Fruit fly (Drosophila melanogaster): ENCODE data around the gene CG9921.

Gene CG9921

DNA sequence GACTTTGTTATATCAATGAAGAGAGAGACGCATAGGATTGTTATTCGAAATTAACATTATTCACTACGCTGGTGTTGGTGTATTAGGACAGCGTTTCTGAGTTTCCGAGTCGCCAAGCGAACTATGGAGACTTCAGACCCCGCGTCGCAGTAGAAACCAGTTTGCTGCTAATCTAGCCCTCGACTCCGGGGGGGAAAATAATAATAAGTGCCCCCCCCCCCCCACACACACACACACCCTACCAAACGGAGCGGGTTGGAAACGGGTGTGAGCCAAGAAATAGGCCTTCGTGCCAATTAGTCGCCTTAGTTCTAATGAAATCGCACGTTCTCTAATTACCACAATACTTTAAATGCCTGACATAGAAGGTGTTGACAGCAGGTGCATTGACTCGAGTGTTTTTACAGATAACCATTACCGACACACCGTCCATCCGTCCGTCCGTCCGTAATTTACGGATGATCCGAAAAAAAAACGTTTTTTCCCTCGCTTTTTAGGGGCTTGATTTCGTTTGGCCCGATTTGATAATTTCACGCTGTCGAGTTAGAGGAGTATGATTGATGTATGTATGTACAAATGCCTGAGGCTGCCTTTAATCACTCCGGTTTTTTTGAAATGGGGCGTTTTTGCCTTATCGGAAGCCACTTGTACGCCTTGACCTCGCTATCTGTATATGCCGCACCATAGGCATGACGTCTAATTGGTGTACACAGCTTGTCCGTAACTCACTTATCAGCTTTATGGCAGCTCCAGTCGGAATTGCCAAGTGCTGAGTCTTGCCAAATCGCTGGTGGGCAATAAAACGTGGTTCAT is 51.5 kb downstream of the CG9921 start:
- TF ChIP-seq CG7101 (tag; optimal IDR thresholded peaks at IDR 0.05), result no peak
- TF ChIP-seq toe (GFP tag; optimal IDR thresholded peaks at IDR 0.05), result no peak
- peak; percentile 7 for TF ChIP-seq kay (GFP tag; ENCODE audit: borderline replicate concordance)
- no peak for TF ChIP-seq cnc (optimal IDR thresholded peaks at IDR 0.05)
- peak; percentile 34 for TF ChIP-seq tj (GFP tag; optimal IDR thresholded peaks at IDR 0.05)
- TF ChIP-seq ovo (GFP tag; optimal IDR thresholded peaks at IDR 0.05), result peak; percentile 25
- TF ChIP-seq Mnt (GFP tag; optimal IDR thresholded peaks at IDR 0.05), result peak; percentile 61

DNA sequence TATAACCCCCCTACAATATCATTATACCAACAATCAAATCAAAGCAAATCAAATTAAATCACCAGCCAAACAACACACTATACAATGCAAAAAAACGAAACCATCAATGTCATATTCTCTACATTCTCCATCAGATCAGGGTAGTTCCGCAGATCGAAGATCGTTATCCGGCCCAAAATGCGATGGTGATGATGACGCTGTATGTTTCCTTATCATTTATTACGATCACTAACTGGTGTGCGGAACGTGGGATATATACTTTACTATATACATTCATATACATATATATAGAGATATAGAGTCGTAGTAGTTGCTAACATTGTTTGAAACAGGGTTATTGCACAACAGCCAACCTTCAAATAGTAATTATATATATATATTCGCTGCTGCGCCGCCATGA is 52.1 kb downstream of the CG9921 start:
- TF ChIP-seq CG11617 (GFP tag; optimal IDR thresholded peaks at IDR 0.05), result no peak
- TF ChIP-seq CG12768 (GFP tag; optimal IDR thresholded peaks at IDR 0.05), result no peak
- TF ChIP-seq CG7045 (GFP tag; optimal IDR thresholded peaks at IDR 0.05), result no peak
- TF ChIP-seq bab1 (GFP tag; optimal IDR thresholded peaks at IDR 0.05), result no peak
- TF ChIP-seq kay (GFP tag; ENCODE audit: borderline replicate concordance), result peak; percentile 63

All from whole organism, adult.